Fruit fly (Drosophila melanogaster) whole organism, pupa: ENCODE data around the gene CG42728.

Source experiments
- CG10348 ChIP-seq: fragments of 200-800 bp; sonication (Bioruptor generic); IDR thresholded peaks from 2 replicates; pipeline ENCODE4 v1.3.6; 2022; ENCODE audit warnings: missing biosample characterization, missing genetic modification characterization
- CG12605 ChIP-seq: fragments of 200-800 bp; sonication (Bioruptor generic); IDR thresholded peaks from 2 replicates; pipeline ENCODE4 v1.3.6; 2022; ENCODE audit warnings: missing biosample characterization, missing genetic modification characterization
- CG13204 ChIP-seq: fragments of 200-800 bp; sonication (Bioruptor generic); optimal IDR thresholded peaks from 2 replicates; lab custom pipeline; 2018; ENCODE audit warnings: missing biosample characterization, mild to moderate bottlenecking, missing genetic modification characterization, moderate library complexity
- CG14655 ChIP-seq: fragments of 200-800 bp; sonication (Bioruptor generic); optimal IDR thresholded peaks from 3 replicates; lab custom pipeline; 2017; ENCODE audit warnings: mild to moderate bottlenecking, missing biosample characterization, missing genetic modification reagents, missing genetic modification characterization
- CG15710 ChIP-seq: fragments of 200-800 bp; sonication (Bioruptor generic); optimal IDR thresholded peaks from 2 replicates; lab custom pipeline; 2018; ENCODE audit warnings: missing biosample characterization, mild to moderate bottlenecking, missing genetic modification characterization, moderate library complexity
- CG17806 ChIP-seq: fragments of 200-800 bp; sonication (Bioruptor generic); optimal IDR thresholded peaks from 2 replicates; lab custom pipeline; 2018; ENCODE audit warnings: missing biosample characterization, mild to moderate bottlenecking, missing genetic modification characterization, moderate library complexity
- CG32121 ChIP-seq: fragments of 200-800 bp; sonication (Bioruptor generic); IDR thresholded peaks from 2 replicates; pipeline ENCODE4 v1.3.6; 2022; ENCODE audit warnings: missing biosample characterization, missing genetic modification characterization
- CG34367 ChIP-seq: fragments of 200-800 bp; sonication (Bioruptor generic); optimal IDR thresholded peaks from 2 replicates; lab custom pipeline; 2018; ENCODE audit warnings: missing biosample characterization, mild to moderate bottlenecking, missing genetic modification characterization
- CG4496 ChIP-seq: fragments of 200-800 bp; sonication (Bioruptor generic); IDR thresholded peaks from 3 replicates; pipeline ENCODE4 v1.3.6; 2022; ENCODE audit warnings: missing biosample characterization, missing genetic modification characterization
- CG8159 ChIP-seq: fragments of 200-800 bp; sonication (Bioruptor generic); optimal IDR thresholded peaks from 3 replicates; lab custom pipeline; 2018; ENCODE audit warnings: missing biosample characterization, mild to moderate bottlenecking, missing genetic modification characterization, moderate library complexity
- CG8301 ChIP-seq: fragments of 200-800 bp; sonication (Bioruptor generic); optimal IDR thresholded peaks from 2 replicates; lab custom pipeline; 2018; ENCODE audit warnings: missing biosample characterization, mild to moderate bottlenecking, missing genetic modification characterization
- CG9948 ChIP-seq: fragments of 200-800 bp; sonication (Bioruptor generic); optimal IDR thresholded peaks from 2 replicates; lab custom pipeline; 2018; ENCODE audit warnings: missing biosample characterization, mild to moderate bottlenecking, missing genetic modification characterization, moderate library complexity
- D1 ChIP-seq: fragments of 200-800 bp; sonication (Bioruptor generic); optimal IDR thresholded peaks from 2 replicates; lab custom pipeline; 2018; ENCODE audit warnings: missing biosample characterization, mild to moderate bottlenecking, missing genetic modification characterization, moderate library complexity
- EcR ChIP-seq: fragments of 200-800 bp; sonication (Bioruptor generic); optimal IDR thresholded peaks from 3 replicates; lab custom pipeline; 2019; ENCODE audit warnings: missing biosample characterization, missing genetic modification characterization, mild to moderate bottlenecking, moderate library complexity, missing genetic modification reagents
- Ets98B ChIP-seq: fragments of 200-800 bp; sonication (Bioruptor generic); IDR thresholded peaks from 2 replicates; pipeline ENCODE4 v1.3.6; 2022; ENCODE audit warnings: missing biosample characterization, missing genetic modification characterization
- Pif1A ChIP-seq: fragments of 200-800 bp; sonication (Bioruptor generic); optimal IDR thresholded peaks from 3 replicates; lab custom pipeline; 2016; ENCODE audit warnings: missing biosample characterization, missing genetic modification characterization
- Pif1B ChIP-seq: fragments of 200-800 bp; sonication (Bioruptor generic); optimal IDR thresholded peaks from 3 replicates; lab custom pipeline; 2016; ENCODE audit warnings: missing biosample characterization, missing genetic modification characterization
- Snoo ChIP-seq: fragments of 200-800 bp; sonication (Bioruptor generic); optimal IDR thresholded peaks from 3 replicates; lab custom pipeline; 2017; ENCODE audit warnings: missing biosample characterization, mild to moderate bottlenecking, missing genetic modification characterization, inconsistent platforms
- fd96Ca ChIP-seq: fragments of 200-800 bp; sonication (Bioruptor generic); IDR thresholded peaks from 3 replicates; pipeline ENCODE4 v1.3.6; 2022; ENCODE audit warnings: missing biosample characterization, missing genetic modification characterization
- gl ChIP-seq: fragments of 200-800 bp; sonication (Bioruptor generic); optimal IDR thresholded peaks from 2 replicates; lab custom pipeline; 2018; ENCODE audit warnings: missing biosample characterization, mild to moderate bottlenecking, missing genetic modification characterization
- rn ChIP-seq: fragments of 200-800 bp; sonication (Bioruptor generic); IDR thresholded peaks from 2 replicates; pipeline ENCODE4 v1.3.6; 2022; ENCODE audit warnings: missing biosample characterization, missing genetic modification characterization

CG42728 gene

dm6 chr3L:15513264-15513663, 14.7 kb downstream of the CG42728 start:
- TF ChIP-seq CG10348 (no peak), rn (no peak), CG14655 (GFP tag; lab: Kevin White, UChicago) (no peak)

DNA sequence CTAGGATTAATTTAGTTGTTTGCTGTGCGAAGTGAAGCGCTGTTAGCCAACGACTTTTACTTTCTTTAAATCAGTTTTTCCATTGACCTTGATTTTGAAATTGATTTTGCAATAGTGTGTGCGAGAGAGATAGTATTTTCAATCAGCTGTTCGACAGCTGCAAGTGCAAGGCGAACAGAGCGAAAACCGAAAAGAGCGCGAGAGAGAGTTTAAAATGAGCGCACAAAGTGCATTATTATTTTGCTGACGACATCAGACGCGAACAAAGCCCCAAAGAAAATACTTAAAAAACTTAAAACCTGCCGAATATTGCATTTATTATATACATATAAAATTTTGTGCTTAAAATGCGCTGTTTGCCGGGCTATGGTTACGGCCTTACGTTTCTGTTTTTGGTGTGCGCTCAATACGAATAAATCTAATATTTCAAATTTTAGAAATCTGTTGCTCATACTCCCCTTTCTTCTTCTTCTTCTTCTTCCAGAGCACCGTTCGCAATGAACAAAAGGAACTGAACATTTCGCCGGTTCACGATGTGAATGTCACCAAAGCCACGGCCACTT, 16.2 kb downstream of the CG42728 start:
- TF ChIP-seq rn (no peak), CG8301 (tag; lab: Kevin White, UChicago) (no peak), CG10348 (no peak), gl (tag; lab: Kevin White, UChicago) (no peak), Snoo (tag; lab: Kevin White, UChicago) (no peak), Pif1B (GFP tag; lab: Kevin White, UChicago) (peak; percentile 32), CG17806 (tag; lab: Kevin White, UChicago) (no peak), CG8159 (tag; lab: Kevin White, UChicago) (no peak), CG12605 (GFP tag; lab: Robert Waterston, UW) (no peak), CG15710 (peak; percentile 2), EcR (GFP tag; lab: Kevin White, UChicago) (peak; percentile 68), CG32121 (GFP tag; lab: Robert Waterston, UW) (no peak), CG9948 (tag; lab: Kevin White, UChicago) (no peak), D1 (tag; lab: Kevin White, UChicago) (no peak), fd96Ca (GFP tag; lab: Robert Waterston, UW) (no peak), CG34367 (no peak)

- peak; percentile 30; the same call in 1 of the 2 replicates for TF ChIP-seq CG12605 (GFP tag; lab: Robert Waterston, UW)
- no peak for TF ChIP-seq CG13204 (GFP tag; lab: Kevin White, UChicago)
- peak; percentile 1 for TF ChIP-seq EcR (GFP tag; lab: Kevin White, UChicago)
- peak; percentile 18 for TF ChIP-seq gl (tag; lab: Kevin White, UChicago)
- peak; percentile 9 for TF ChIP-seq Pif1A
- TF ChIP-seq CG9948 (tag; lab: Kevin White, UChicago): no peak
- peak; percentile 15 for TF ChIP-seq Pif1B (GFP tag; lab: Kevin White, UChicago)
These were observed 17.2 kb downstream of the CG42728 start, which contains the start of gene MsrA for dm6 chr3L:15510787-15511186. TSS of gene MsrA (plus strand) at chr3L:15511052.

- TF ChIP-seq fd96Ca (GFP tag; lab: Robert Waterston, UW): no peak
- no peak for TF ChIP-seq Snoo (tag; lab: Kevin White, UChicago)
- no peak for TF ChIP-seq CG13204 (GFP tag; lab: Kevin White, UChicago)
- no peak for TF ChIP-seq EcR (GFP tag; lab: Kevin White, UChicago)
- TF ChIP-seq Pif1B (GFP tag; lab: Kevin White, UChicago): no peak
- TF ChIP-seq rn: no peak
- TF ChIP-seq CG17806 (tag; lab: Kevin White, UChicago): no peak
- TF ChIP-seq D1 (tag; lab: Kevin White, UChicago): no peak
- TF ChIP-seq CG4496 (GFP tag; lab: Robert Waterston, UW): no peak
- no peak for TF ChIP-seq CG14655 (GFP tag; lab: Kevin White, UChicago)
- no peak for TF ChIP-seq CG8301 (tag; lab: Kevin White, UChicago)
- no peak for TF ChIP-seq CG9948 (tag; lab: Kevin White, UChicago)
- no peak for TF ChIP-seq Ets98B
These were observed 18.6 kb downstream of the CG42728 start, which contains the start of the genes gdl and gdl-ORF39 for dm6 chr3L:15509398-15509797. TSS of gene gdl (plus strand) at chr3L:15509445. TSS of gene gdl-ORF39 (plus strand) at chr3L:15509445.

dm6 chr3L:15508750-15509149, 19.2 kb downstream of the CG42728 start, which contains the start of gene Z600:
TSS of gene Z600 (plus strand) at chr3L:15509061.
- no peak for TF ChIP-seq CG10348
- TF ChIP-seq CG32121 (GFP tag; lab: Robert Waterston, UW): no peak
- no peak for TF ChIP-seq EcR (GFP tag; lab: Kevin White, UChicago)
- no peak for TF ChIP-seq Pif1A
- TF ChIP-seq CG13204 (GFP tag; lab: Kevin White, UChicago): no peak
- TF ChIP-seq CG12605 (GFP tag; lab: Robert Waterston, UW): no peak
- no peak for TF ChIP-seq CG34367
- no peak for TF ChIP-seq rn
- no peak for TF ChIP-seq CG14655 (GFP tag; lab: Kevin White, UChicago)
- TF ChIP-seq CG17806 (tag; lab: Kevin White, UChicago): no peak
- TF ChIP-seq gl (tag; lab: Kevin White, UChicago): no peak
- TF ChIP-seq CG9948 (tag; lab: Kevin White, UChicago): no peak
- no peak for TF ChIP-seq Ets98B

dm6 chr3L:15508233-15508632, 19.8 kb downstream of the CG42728 start, which contains the start of gene CG7841:
TSS of gene CG7841 (minus strand) at chr3L:15508252.
- TF ChIP-seq gl (tag; lab: Kevin White, UChicago): peak; percentile 98
- peak; percentile 97 for TF ChIP-seq CG12605 (GFP tag; lab: Robert Waterston, UW)
- no peak for TF ChIP-seq CG10348
- peak; percentile 92 for TF ChIP-seq EcR (GFP tag; lab: Kevin White, UChicago)
- TF ChIP-seq CG14655 (GFP tag; lab: Kevin White, UChicago): peak; percentile 97
- TF ChIP-seq D1 (tag; lab: Kevin White, UChicago): peak; percentile 97
- TF ChIP-seq CG34367: peak; percentile 98
- TF ChIP-seq CG17806 (tag; lab: Kevin White, UChicago): peak; percentile 98
- peak; percentile 97 for TF ChIP-seq CG32121 (GFP tag; lab: Robert Waterston, UW)
- peak; percentile 96 for TF ChIP-seq CG9948 (tag; lab: Kevin White, UChicago)
- TF ChIP-seq Snoo (tag; lab: Kevin White, UChicago): peak; percentile 99
- no peak; the same call in 1 of the 2 replicates for TF ChIP-seq rn
- no peak; the same call in 2 of the 3 replicates for TF ChIP-seq fd96Ca (GFP tag; lab: Robert Waterston, UW)
- peak; percentile 99 for TF ChIP-seq Pif1B (GFP tag; lab: Kevin White, UChicago)
- TF ChIP-seq CG8301 (tag; lab: Kevin White, UChicago): peak; percentile 98
- TF ChIP-seq Ets98B: peak; percentile 98
- TF ChIP-seq CG4496 (GFP tag; lab: Robert Waterston, UW): peak; percentile 98
- TF ChIP-seq CG15710: peak; percentile 98
- peak; percentile 99 for TF ChIP-seq Pif1A
- peak; percentile 95 for TF ChIP-seq CG13204 (GFP tag; lab: Kevin White, UChicago)
- peak; percentile 98 for TF ChIP-seq CG8159 (tag; lab: Kevin White, UChicago)
